Fruit fly (Drosophila melanogaster): ENCODE measurements around the gene Nbr.

Gene Nbr

dm6 chr2L:21163311-21163842 is 494 bp upstream of the Nbr start, which contains the start of gene Noc2 (continued):
- TF ChIP-seq achi (GFP tag; optimal IDR thresholded peaks at IDR 0.05) (peak; percentile 46), CG8119 (GFP tag; IDR thresholded peaks at IDR 0.05) (no peak), svp (GFP tag) (no peak), Eip78C (GFP tag) (peak; percentile 76), ss (GFP tag; optimal IDR thresholded peaks at IDR 0.05) (no peak), CG6808 (GFP tag; optimal IDR thresholded peaks at IDR 0.05) (peak; percentile 48), CG3032 (tag; optimal IDR thresholded peaks at IDR 0.05) (peak; percentile 54), lz (GFP tag; optimal IDR thresholded peaks at IDR 0.05) (peak; percentile 46), CG10631 (GFP tag; optimal IDR thresholded peaks at IDR 0.05) (peak; percentile 68), CG10669 (GFP tag; optimal IDR thresholded peaks at IDR 0.05) (peak; percentile 46), CG11762 (GFP tag; optimal IDR thresholded peaks at IDR 0.05; ENCODE audit: insufficient read depth) (peak; percentile 29), Met (GFP tag; optimal IDR thresholded peaks at IDR 0.05) (peak; percentile 52), fd85E (GFP tag; optimal IDR thresholded peaks at IDR 0.05) (no peak), Hr39 (GFP tag; optimal IDR thresholded peaks at IDR 0.05) (peak; percentile 65), CG8632 (GFP tag; optimal IDR thresholded peaks at IDR 0.05) (peak; percentile 25), CG3919 (GFP tag; optimal IDR thresholded peaks at IDR 0.05) (peak; percentile 46), Eip93F (GFP tag; optimal IDR thresholded peaks at IDR 0.05) (peak; percentile 46), CG15336 (GFP tag; IDR thresholded peaks at IDR 0.05) (no peak), Ets21C (GFP tag; optimal IDR thresholded peaks at IDR 0.05) (no peak), CG6792 (GFP tag; optimal IDR thresholded peaks at IDR 0.05) (peak; percentile 11), CG7368 (GFP tag; optimal IDR thresholded peaks at IDR 0.05) (no peak), salr (GFP tag; optimal IDR thresholded peaks at IDR 0.05) (peak in 1 of 2 experiments; percentile 30), esn (GFP tag; optimal IDR thresholded peaks at IDR 0.05) (peak; percentile 63), Eip75B (GFP tag; optimal IDR thresholded peaks at IDR 0.05) (peak; percentile 42), net (GFP tag; optimal IDR thresholded peaks at IDR 0.05) (peak; percentile 5)

dm6 chr2L:21158554-21158953 is 4.3 kb downstream of the Nbr start, which contains the start of the genes Coq3 and Pld3:
TSS of gene Coq3 (minus strand) at chr2L:21158611.
TSS of gene Pld3 (plus strand) at chr2L:21158847.
- TF ChIP-seq CG32006 (GFP tag; optimal IDR thresholded peaks at IDR 0.05) = peak; percentile 92
- peak; percentile 87 for TF ChIP-seq CG6854 (GFP tag; optimal IDR thresholded peaks at IDR 0.05)
- TF ChIP-seq Blimp-1 (GFP tag; optimal IDR thresholded peaks at IDR 0.05) = peak; percentile 76
- peak; percentile 97 for TF ChIP-seq acj6 (GFP tag; optimal IDR thresholded peaks at IDR 0.05)
- TF ChIP-seq spab (GFP tag; optimal IDR thresholded peaks at IDR 0.05) = peak; percentile 82
- TF ChIP-seq CG6163 (GFP tag; IDR thresholded peaks at IDR 0.05) = peak; percentile 94
- TF ChIP-seq lz (GFP tag; optimal IDR thresholded peaks at IDR 0.05) = peak; percentile 94
- TF ChIP-seq pdm3 (GFP tag; optimal IDR thresholded peaks at IDR 0.05) = peak; percentile 95
- peak; percentile 96 for TF ChIP-seq CG10631 (GFP tag; optimal IDR thresholded peaks at IDR 0.05)
- peak; percentile 82 to 91 for TF ChIP-seq salr (GFP tag; optimal IDR thresholded peaks at IDR 0.05)
- TF ChIP-seq Lpt (GFP tag; optimal IDR thresholded peaks at IDR 0.05) = peak; percentile 91
- TF ChIP-seq achi (GFP tag; optimal IDR thresholded peaks at IDR 0.05) = peak; percentile 98
- peak; percentile 93 for TF ChIP-seq CG3032 (tag; optimal IDR thresholded peaks at IDR 0.05)
- peak; percentile 94 for TF ChIP-seq vri (GFP tag; optimal IDR thresholded peaks at IDR 0.05)
- peak; percentile 88 for TF ChIP-seq Gug (GFP tag; IDR thresholded peaks at IDR 0.05)
- TF ChIP-seq CG11762 (GFP tag; optimal IDR thresholded peaks at IDR 0.05; ENCODE audit: insufficient read depth) = peak; percentile 92
- TF ChIP-seq Sox102F (GFP tag; optimal IDR thresholded peaks at IDR 0.05) = peak; percentile 96
- TF ChIP-seq CG8632 (GFP tag; optimal IDR thresholded peaks at IDR 0.05) = peak; percentile 95
- TF ChIP-seq Eip78C (GFP tag) = peak; percentile 99
- TF ChIP-seq OdsH (GFP tag; optimal IDR thresholded peaks at IDR 0.05) = peak; percentile 97
- peak; percentile 84 for TF ChIP-seq Sox15 (GFP tag; optimal IDR thresholded peaks at IDR 0.05)
- TF ChIP-seq Hr4 (GFP tag; optimal IDR thresholded peaks at IDR 0.05) = peak; percentile 93
- TF ChIP-seq CG34406 (GFP tag; optimal IDR thresholded peaks at IDR 0.05) = peak; percentile 95
- no peak for TF ChIP-seq CG6276 (GFP tag; optimal IDR thresholded peaks at IDR 0.05)
- TF ChIP-seq Ets96B (tag; optimal IDR thresholded peaks at IDR 0.05) = peak; percentile 91
- TF ChIP-seq CG8319 (GFP tag; optimal IDR thresholded peaks at IDR 0.05) = peak; percentile 90
- TF ChIP-seq Hr38 (GFP tag; optimal IDR thresholded peaks at IDR 0.05) = peak; percentile 52
- TF ChIP-seq cyc (GFP tag; optimal IDR thresholded peaks at IDR 0.05) = peak; percentile 93
- TF ChIP-seq Eip93F (GFP tag; optimal IDR thresholded peaks at IDR 0.05) = peak; percentile 93
- TF ChIP-seq CG3919 (GFP tag; optimal IDR thresholded peaks at IDR 0.05) = peak; percentile 96
- peak; percentile 86 for TF ChIP-seq CG11294 (GFP tag; IDR thresholded peaks at IDR 0.05)
- peak; percentile 82 for TF ChIP-seq fd59A (GFP tag; optimal IDR thresholded peaks at IDR 0.05)
- no peak for TF ChIP-seq CG16779 (tag; optimal IDR thresholded peaks at IDR 0.05)
- peak; percentile 94 for TF ChIP-seq topi (GFP tag; optimal IDR thresholded peaks at IDR 0.05)

Data from whole organism, prepupa.